Fruit fly (Drosophila melanogaster) whole organism: ENCODE results near the gene SCaMC.

ENCODE experiments used
- CG8478 ChIP-seq: fragments of >200 bp; optimal IDR thresholded peaks from 2 replicates; lab custom pipeline; 2018; ENCODE audit warnings: inconsistent platforms
- Dll ChIP-seq: fragments of >200 bp; optimal IDR thresholded peaks from 2 replicates; lab custom pipeline; 2017
- EcR ChIP-seq, 2 experiments: fragments of >200 bp; optimal IDR thresholded peaks; 2 replicates each; lab custom pipeline; 2017; ENCODE audit warnings: missing biosample characterization in 2 of 2, missing genetic modification characterization in 2 of 2, missing genetic modification reagents in 2 of 2
- pan ChIP-seq: fragments of >200 bp; optimal IDR thresholded peaks from 2 replicates; lab custom pipeline; 2017
- psq ChIP-seq: fragments of >200 bp; optimal IDR thresholded peaks from 2 replicates; lab custom pipeline; 2017
- usp ChIP-seq: fragments of >200 bp; optimal IDR thresholded peaks from 2 replicates; lab custom pipeline; 2017; ENCODE audit warnings: missing biosample characterization, missing genetic modification characterization, mixed read lengths

DNA sequence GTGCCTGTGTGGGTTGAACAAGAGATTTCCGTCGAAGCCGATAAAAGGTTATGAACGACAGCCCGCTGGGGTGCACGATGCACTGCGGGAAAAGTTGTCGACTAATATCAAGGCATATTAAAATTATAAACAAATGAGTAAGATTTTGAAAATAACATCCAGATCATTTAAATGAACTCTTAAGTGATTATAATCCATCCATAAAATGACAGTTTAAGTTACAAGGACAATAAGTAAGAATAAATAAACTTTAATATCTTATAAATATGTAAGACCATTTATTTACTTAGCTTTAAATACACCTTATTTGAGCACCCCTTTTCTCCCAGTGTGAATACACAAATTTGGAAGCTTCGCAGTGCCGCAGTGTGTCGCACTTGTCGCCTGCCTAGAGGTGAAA is 29.4 kb upstream of the SCaMC start:
- TF ChIP-seq psq (lab: Kevin White, UChicago) (no peak), CG8478 (lab: Kevin White, UChicago) (no peak), Dll (lab: Kevin White, UChicago) (no peak), EcR (GFP tag; optimal IDR thresholded peaks at IDR 0.05; lab: Kevin White, UChicago) (no peak), pan (lab: Kevin White, UChicago) (no peak), usp (no peak)
